Fruit fly (Drosophila melanogaster): ENCODE results near the gene CG1288.
A peak's percentile ranks its signal among the peaks of the same experiment; 100 is the strongest.

DNA sequence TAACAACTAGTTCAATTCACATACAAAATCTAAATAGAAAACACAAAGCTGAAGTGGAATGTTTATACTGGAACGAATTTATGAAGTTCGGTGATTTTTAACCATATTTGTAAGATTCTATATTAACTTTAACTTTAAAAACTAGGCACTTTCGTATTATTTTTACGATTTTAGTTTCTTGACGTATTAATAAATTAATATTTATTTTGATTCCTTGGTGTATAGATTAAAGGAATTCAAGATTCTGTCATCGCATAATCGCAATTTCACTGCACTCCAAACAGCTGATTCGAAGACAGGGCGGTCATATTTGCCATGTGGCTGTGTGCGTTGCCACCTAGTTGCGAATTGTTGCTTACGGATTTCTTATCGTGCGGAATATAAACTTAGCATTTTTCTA, 41.2 kb upstream of the CG1288 start, which contains the start of the genes CG1227 and Dtwd2:
- TF ChIP-seq esn (GFP tag; optimal IDR thresholded peaks at IDR 0.05) (peak; percentile 96), Gug (GFP tag; IDR thresholded peaks at IDR 0.05) (peak; percentile 95), CG11762 (GFP tag; optimal IDR thresholded peaks at IDR 0.05; ENCODE audit: insufficient read depth) (peak; percentile 94), acj6 (GFP tag; optimal IDR thresholded peaks at IDR 0.05) (peak; percentile 94), Eip78C (GFP tag) (peak; percentile 99), fd85E (GFP tag; optimal IDR thresholded peaks at IDR 0.05) (peak; percentile 77), Hr4 (GFP tag; optimal IDR thresholded peaks at IDR 0.05) (peak; percentile 94)
